Worm (Caenorhabditis elegans) whole organism, late embryonic: ENCODE results near the gene M03F8.7.

Experiments
- ahr-1 ChIP-seq: sonication (generic microtip); optimal IDR thresholded peaks from 2 replicates; lab custom pipeline; 2016; ENCODE audit warnings: missing genetic modification characterization, missing compliant biosample characterization
- ceh-30 ChIP-seq: fragments of 150-350 bp; optimal IDR thresholded peaks from 2 replicates; lab custom pipeline; 2014; ENCODE audit warnings: missing biosample characterization, missing genetic modification characterization
- dve-1 ChIP-seq: sonication (generic microtip); optimal IDR thresholded peaks from 2 replicates; lab custom pipeline; 2017; ENCODE audit warnings: antibody characterized with exemption, mild to moderate bottlenecking, missing genetic modification characterization, missing compliant biosample characterization
- gmeb-2 ChIP-seq: sonication (generic microtip); optimal IDR thresholded peaks from 2 replicates; lab custom pipeline; 2016; ENCODE audit warnings: missing genetic modification characterization, inconsistent platforms, missing compliant biosample characterization
- hlh-30 ChIP-seq: sonication (generic microtip); optimal IDR thresholded peaks from 2 replicates; lab custom pipeline; 2017; ENCODE audit warnings: antibody characterized with exemption, missing genetic modification characterization, missing compliant biosample characterization; ENCODE audit not compliant: insufficient read depth
- lin-11 ChIP-seq: fragments of 200-800 bp; sonication (Bioruptor generic); optimal IDR thresholded peaks from 2 replicates; lab custom pipeline; 2018; ENCODE audit warnings: mild to moderate bottlenecking, missing genetic modification characterization, missing compliant biosample characterization
- madf-2 ChIP-seq: sonication (generic microtip); optimal IDR thresholded peaks from 2 replicates; lab custom pipeline; 2017; ENCODE audit warnings: missing genetic modification characterization, missing compliant biosample characterization
- pag-3 ChIP-seq: sonication (generic microtip); optimal IDR thresholded peaks from 2 replicates; lab custom pipeline; 2016; ENCODE audit warnings: missing compliant biosample characterization, missing genetic modification characterization, borderline replicate concordance
- pha-4 ChIP-seq: fragments of 150-350 bp; optimal IDR thresholded peaks from 2 replicates; lab custom pipeline; 2018; ENCODE audit warnings: missing biosample characterization, missing genetic modification reagents, missing genetic modification characterization
- pqm-1 ChIP-seq: sonication (generic microtip); optimal IDR thresholded peaks from 2 replicates; lab custom pipeline; 2016; ENCODE audit warnings: missing genetic modification characterization, missing compliant biosample characterization
- sox-2 ChIP-seq: fragments of 200-800 bp; sonication (Bioruptor generic); IDR thresholded peaks from 2 replicates; pipeline ENCODE4 v1.3.6; 2022; ENCODE audit warnings: missing genetic modification reagents, missing genetic modification characterization, missing compliant biosample characterization
- unc-3 ChIP-seq, 2 experiments: fragments of 200-800 bp in 1 of 2; sonication (Bioruptor generic) in 1 of 2; sonication (generic microtip) in 1 of 2; conservative IDR thresholded peaks in 1 of 2; optimal IDR thresholded peaks in 1 of 2; 2 replicates each; pipeline versions ENCODE4 v1.3.6 to Lab custom; 2016 to 2022; ENCODE audit warnings: missing compliant biosample characterization in 2 of 2, missing genetic modification characterization in 2 of 2, missing genetic modification reagents in 1 of 2
- zip-5 ChIP-seq: sonication (generic microtip); optimal IDR thresholded peaks from 2 replicates; lab custom pipeline; 2016; ENCODE audit warnings: missing genetic modification characterization, missing compliant biosample characterization

- no peak for TF ChIP-seq sox-2 (GFP tag; lab: Robert Waterston, UW)
- no peak for TF ChIP-seq ahr-1
- TF ChIP-seq dve-1 (tag; lab: Kevin White, UChicago): no peak
- TF ChIP-seq unc-3 (GFP tag; conservative IDR thresholded peaks at IDR 0.05; lab: Robert Waterston, UW): no peak
- TF ChIP-seq unc-3 (tag; optimal IDR thresholded peaks at IDR 0.05; lab: Kevin White, UChicago): no peak
- TF ChIP-seq pha-4 (tag; lab: Kevin White, UChicago): no peak
- no peak for TF ChIP-seq madf-2 (tag; lab: Kevin White, UChicago)
- no peak for TF ChIP-seq pag-3 (tag; lab: Kevin White, UChicago)
- TF ChIP-seq lin-11 (tag; lab: Kevin White, UChicago): no peak
- no peak for TF ChIP-seq ceh-30
- no peak for TF ChIP-seq gmeb-2 (tag; lab: Kevin White, UChicago)
- TF ChIP-seq zip-5: no peak
- no peak for TF ChIP-seq pqm-1 (tag; lab: Kevin White, UChicago)
- no peak for TF ChIP-seq hlh-30 (tag; lab: Kevin White, UChicago)
Measured at ce11 chrV:5953086-5953485, 16.3 kb downstream of the M03F8.7 start.
